Worm (Caenorhabditis elegans) whole organism, L4 larva: ENCODE results near the gene C18E9.5.

Experiments used
- lin-15B ChIP-seq: fragments of 150-350 bp; sonication (generic microtip); optimal IDR thresholded peaks from 3 replicates; lab custom pipeline; 2014; ENCODE audit warnings: missing biosample characterization, missing genetic modification characterization
- nhr-11 ChIP-seq: fragments of 150-350 bp; optimal IDR thresholded peaks from 2 replicates; lab custom pipeline; 2014; ENCODE audit warnings: missing biosample characterization, missing genetic modification characterization

DNA sequence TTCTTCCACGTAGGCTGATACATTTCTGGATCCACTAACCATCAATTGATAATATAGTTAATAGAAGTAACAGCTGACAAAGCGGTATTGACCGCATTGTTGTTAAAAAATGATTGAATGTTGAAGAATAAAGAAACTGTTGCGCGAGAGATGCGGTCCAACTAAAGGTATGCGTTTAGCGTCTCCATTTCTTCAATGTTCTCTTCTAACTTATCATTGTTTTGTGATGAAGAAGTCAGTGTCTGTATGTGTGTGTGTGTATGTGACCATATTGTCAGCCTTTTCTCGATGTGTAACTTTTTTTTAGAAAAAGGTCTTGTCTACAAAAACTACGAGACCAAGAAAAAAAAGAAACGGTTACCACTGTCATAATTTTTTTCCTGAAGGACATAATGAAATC, 43.3 kb upstream of the C18E9.5 start, which contains the start of gene B0457.2:
- TF ChIP-seq nhr-11 (tag; lab: Kevin White, UChicago) (no peak), lin-15B (no peak)
